Worm (Caenorhabditis elegans) whole organism, L4/young adult: ENCODE measurements around the gene cut-2.

Source experiments
- W03F9.2 ChIP-seq: fragments of 150-350 bp; optimal IDR thresholded peaks from 2 replicates; lab custom pipeline; 2014; ENCODE audit warnings: missing biosample characterization, missing genetic modification characterization
- dao-5 ChIP-seq: sonication (generic microtip); optimal IDR thresholded peaks from 2 replicates; lab custom pipeline; 2016; ENCODE audit warnings: missing genotype, missing genetic modification characterization, moderate library complexity, missing compliant biosample characterization
- him-1 ChIP-seq: sonication (generic microtip); optimal IDR thresholded peaks from 2 replicates; lab custom pipeline; 2016; ENCODE audit warnings: missing genotype, missing genetic modification reagents, missing genetic modification characterization, missing compliant biosample characterization

DNA sequence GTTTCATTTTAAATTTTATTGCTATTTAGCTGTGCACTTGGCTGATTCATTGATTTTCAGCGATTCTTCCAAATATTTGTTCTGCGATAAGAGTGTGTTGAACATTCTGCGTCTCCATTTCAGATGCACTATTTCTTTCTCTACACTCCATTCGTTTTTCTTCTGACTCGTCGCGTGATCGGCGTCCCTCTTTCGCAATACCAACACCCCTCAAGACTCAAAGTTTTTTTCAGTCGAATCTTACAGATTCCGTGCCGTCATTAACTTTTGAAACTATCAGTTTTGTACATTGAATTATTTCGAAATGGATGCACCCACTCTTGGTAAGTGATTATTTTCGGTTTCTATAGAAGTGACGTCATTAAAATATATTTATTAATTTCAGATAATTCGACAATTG lies 48.2 kb downstream of the cut-2 start, which contains the start of gene frm-10:
- no peak for TF ChIP-seq him-1
- TF ChIP-seq W03F9.2 (tag; lab: Kevin White, UChicago), result peak; percentile 55
- TF ChIP-seq dao-5 (tag; lab: Kevin White, UChicago), result no peak
